Fruit fly (Drosophila melanogaster) whole organism, embryonic: ENCODE measurements around the gene Lrch.
A peak's percentile ranks its signal among the peaks of the same experiment; 100 is the strongest.

ENCODE experiments used
- Abd-B ChIP-seq: fragments of 200-800 bp; sonication (Bioruptor generic); optimal IDR thresholded peaks from 2 replicates; lab custom pipeline; 2018; ENCODE audit warnings: missing biosample characterization, mild to moderate bottlenecking, missing genetic modification characterization, moderate library complexity
- Ada2b ChIP-seq: fragments of 200-800 bp; sonication (Bioruptor generic); IDR thresholded peaks from 2 replicates; pipeline ENCODE4 v1.3.6; 2022; ENCODE audit warnings: missing biosample characterization, missing genetic modification characterization
- Asciz ChIP-seq: fragments of 200-800 bp; sonication (Bioruptor generic); optimal IDR thresholded peaks from 2 replicates; lab custom pipeline; 2017; ENCODE audit warnings: missing biosample characterization, mild to moderate bottlenecking, missing genetic modification characterization, missing genetic modification reagents
- CG10209 ChIP-seq: fragments of 200-800 bp; sonication (Bioruptor generic); optimal IDR thresholded peaks from 3 replicates; lab custom pipeline; 2017; ENCODE audit warnings: missing biosample characterization, mild to moderate bottlenecking, missing genetic modification characterization, missing genetic modification reagents
- CG10462 ChIP-seq: fragments of 200-800 bp; sonication (Bioruptor generic); optimal IDR thresholded peaks from 2 replicates; lab custom pipeline; 2016; ENCODE audit warnings: missing biosample characterization, missing genetic modification characterization
- CG10543 ChIP-seq: fragments of 200-800 bp; sonication (Bioruptor generic); optimal IDR thresholded peaks from 3 replicates; lab custom pipeline; 2017; ENCODE audit warnings: missing biosample characterization, mild to moderate bottlenecking, missing genetic modification characterization, moderate library complexity
- CG11247 ChIP-seq: fragments of 200-800 bp; sonication (Bioruptor generic); IDR thresholded peaks from 2 replicates; pipeline ENCODE4 v1.3.6; 2022; ENCODE audit warnings: missing biosample characterization, missing genetic modification characterization
- CG11695 ChIP-seq: fragments of 200-800 bp; sonication (Bioruptor generic); IDR thresholded peaks from 3 replicates; pipeline ENCODE4 v1.3.6; 2022; ENCODE audit warnings: missing biosample characterization, missing genetic modification characterization
- CG11696 ChIP-seq: fragments of 200-800 bp; sonication (Bioruptor generic); IDR thresholded peaks from 2 replicates; pipeline ENCODE4 v1.3.6; 2022; ENCODE audit warnings: missing biosample characterization, missing genetic modification characterization
- CG12744 ChIP-seq: fragments of 200-800 bp; sonication (Bioruptor generic); optimal IDR thresholded peaks from 2 replicates; lab custom pipeline; 2016; ENCODE audit warnings: missing biosample characterization, missing genetic modification characterization
- CG12769 ChIP-seq: fragments of 200-800 bp; sonication (Bioruptor generic); optimal IDR thresholded peaks from 2 replicates; lab custom pipeline; 2019; ENCODE audit warnings: missing biosample characterization, mild to moderate bottlenecking, missing genetic modification characterization, moderate library complexity
- CG13424 ChIP-seq: fragments of 200-800 bp; sonication (Bioruptor generic); optimal IDR thresholded peaks from 2 replicates; lab custom pipeline; 2019; ENCODE audit warnings: missing biosample characterization, mild to moderate bottlenecking, missing genetic modification characterization, moderate library complexity
- CG1647 ChIP-seq: fragments of 200-800 bp; sonication (Bioruptor generic); optimal IDR thresholded peaks from 3 replicates; lab custom pipeline; 2016; ENCODE audit warnings: missing biosample characterization, missing genetic modification characterization
- CG16779 ChIP-seq: fragments of 200-800 bp; sonication (Bioruptor generic); IDR thresholded peaks from 2 replicates; pipeline ENCODE4 v1.3.6; 2022; ENCODE audit warnings: missing biosample characterization, missing genetic modification characterization
- CG17802 ChIP-seq: fragments of 200-800 bp; sonication (Bioruptor generic); optimal IDR thresholded peaks from 2 replicates; lab custom pipeline; 2018; ENCODE audit warnings: missing biosample characterization, mild to moderate bottlenecking, missing genetic modification characterization, moderate library complexity
- CG1832 ChIP-seq: fragments of 200-800 bp; sonication (Bioruptor generic); optimal IDR thresholded peaks from 2 replicates; lab custom pipeline; 2017; ENCODE audit warnings: missing biosample characterization, mild to moderate bottlenecking, missing genetic modification characterization, inconsistent platforms
- CG18599 ChIP-seq: fragments of 200-800 bp; sonication (Bioruptor generic); optimal IDR thresholded peaks from 3 replicates; lab custom pipeline; 2017; ENCODE audit warnings: missing biosample characterization, missing genetic modification characterization, mild to moderate bottlenecking, moderate library complexity, missing genetic modification reagents
- CG34376 ChIP-seq: fragments of 200-800 bp; sonication (Bioruptor generic); optimal IDR thresholded peaks from 2 replicates; lab custom pipeline; 2018; ENCODE audit warnings: missing biosample characterization, mild to moderate bottlenecking, missing genetic modification characterization
- CG4328 ChIP-seq: fragments of 200-800 bp; sonication (Bioruptor generic); optimal IDR thresholded peaks from 3 replicates; lab custom pipeline; 2017; ENCODE audit warnings: missing biosample characterization, missing genetic modification reagents, missing genetic modification characterization
- CG43689 ChIP-seq: fragments of 200-800 bp; sonication (Bioruptor generic); IDR thresholded peaks from 2 replicates; pipeline ENCODE4 v1.3.6; 2022; ENCODE audit warnings: missing biosample characterization, missing genetic modification characterization
- CG9215 ChIP-seq: fragments of 200-800 bp; sonication (Bioruptor generic); IDR thresholded peaks from 2 replicates; pipeline ENCODE4 v1.3.6; 2022; ENCODE audit warnings: missing biosample characterization, missing genetic modification characterization
- CG9437 ChIP-seq: fragments of 200-800 bp; sonication (Bioruptor generic); optimal IDR thresholded peaks from 2 replicates; lab custom pipeline; 2018; ENCODE audit warnings: missing biosample characterization, mild to moderate bottlenecking, missing genetic modification characterization
- CG9727 ChIP-seq: fragments of 200-800 bp; sonication (Bioruptor generic); optimal IDR thresholded peaks from 3 replicates; lab custom pipeline; 2017; ENCODE audit warnings: missing biosample characterization, mild to moderate bottlenecking, missing genetic modification characterization
- Dip2 ChIP-seq: fragments of 200-800 bp; sonication (Bioruptor generic); IDR thresholded peaks from 2 replicates; pipeline ENCODE4 v1.3.6; 2022; ENCODE audit warnings: missing biosample characterization, missing genetic modification characterization
- Doc3 ChIP-seq: fragments of 200-800 bp; sonication (Bioruptor generic); IDR thresholded peaks from 3 replicates; pipeline ENCODE4 v1.3.6; 2022; ENCODE audit warnings: missing biosample characterization, missing genetic modification characterization; ENCODE audit not compliant: partially characterized antibody
- Eip74EF ChIP-seq, 2 experiments: fragments of 200-800 bp in 1 of 2; fragments of >200 bp in 1 of 2; sonication (Bioruptor generic) in 1 of 2; optimal IDR thresholded peaks; 2 replicates each; lab custom pipeline; 2017 to 2019; ENCODE audit warnings: missing biosample characterization in 2 of 2, missing genetic modification characterization in 2 of 2, mild to moderate bottlenecking in 1 of 2, moderate library complexity in 1 of 2
- HmgZ ChIP-seq: fragments of 200-800 bp; sonication (Bioruptor generic); optimal IDR thresholded peaks from 2 replicates; lab custom pipeline; 2018; ENCODE audit warnings: missing biosample characterization, mild to moderate bottlenecking, missing genetic modification characterization
- Hmr ChIP-seq: fragments of 200-800 bp; sonication (Bioruptor generic); optimal IDR thresholded peaks from 3 replicates; lab custom pipeline; 2017; ENCODE audit warnings: mild to moderate bottlenecking, missing biosample characterization, missing genetic modification reagents, missing genetic modification characterization
- Hmx ChIP-seq: fragments of 200-800 bp; sonication (Bioruptor generic); optimal IDR thresholded peaks from 2 replicates; lab custom pipeline; 2016; ENCODE audit warnings: missing biosample characterization, missing genetic modification characterization
- Neu2 ChIP-seq: fragments of 200-800 bp; sonication (Bioruptor generic); optimal IDR thresholded peaks from 3 replicates; lab custom pipeline; 2016; ENCODE audit warnings: missing biosample characterization, missing genetic modification characterization, borderline replicate concordance
- Scr ChIP-seq: fragments of 200-800 bp; sonication (Bioruptor generic); IDR thresholded peaks from 2 replicates; pipeline ENCODE4 v1.3.6; 2022; ENCODE audit warnings: missing biosample characterization, missing genetic modification characterization; ENCODE audit not compliant: partially characterized antibody
- Vsx1 ChIP-seq: fragments of 200-800 bp; sonication (Bioruptor generic); optimal IDR thresholded peaks from 2 replicates; lab custom pipeline; 2017; ENCODE audit warnings: missing biosample characterization, mild to moderate bottlenecking, missing genetic modification characterization, missing genetic modification reagents
- ab ChIP-seq: fragments of 200-800 bp; sonication (Bioruptor generic); optimal IDR thresholded peaks from 2 replicates; lab custom pipeline; 2016; ENCODE audit warnings: missing biosample characterization, missing genetic modification characterization
- az2 ChIP-seq: fragments of 200-800 bp; sonication (Bioruptor generic); optimal IDR thresholded peaks from 3 replicates; lab custom pipeline; 2016; ENCODE audit warnings: missing biosample characterization, missing genetic modification characterization
- bowl ChIP-seq: fragments of 200-800 bp; sonication (Bioruptor generic); IDR thresholded peaks from 2 replicates; pipeline ENCODE4 v1.3.6; 2022; ENCODE audit warnings: missing biosample characterization, missing genetic modification characterization
- cad ChIP-seq: fragments of >200 bp; optimal IDR thresholded peaks from 2 replicates; lab custom pipeline; 2017; ENCODE audit warnings: missing biosample characterization, missing genetic modification characterization
- chn ChIP-seq: fragments of 200-800 bp; sonication (Bioruptor generic); optimal IDR thresholded peaks from 2 replicates; lab custom pipeline; 2016; ENCODE audit warnings: missing biosample characterization, missing genetic modification characterization
- dan ChIP-seq: fragments of 200-800 bp; sonication (Bioruptor generic); IDR thresholded peaks from 2 replicates; pipeline ENCODE4 v1.3.6; 2022; ENCODE audit warnings: missing biosample characterization, missing genetic modification characterization
- dysf ChIP-seq: fragments of 200-800 bp; sonication (Bioruptor generic); IDR thresholded peaks from 3 replicates; pipeline ENCODE4 v1.3.6; 2022; ENCODE audit warnings: missing biosample characterization, missing genetic modification characterization
- ftz-f1 ChIP-seq: fragments of 200-800 bp; sonication (Bioruptor generic); optimal IDR thresholded peaks from 2 replicates; lab custom pipeline; 2016; ENCODE audit warnings: missing biosample characterization, missing genetic modification characterization
- hkb ChIP-seq, 2 experiments: fragments of 200-800 bp in 1 of 2; fragments of >200 bp in 1 of 2; sonication (Bioruptor generic) in 1 of 2; IDR thresholded peaks in 1 of 2; optimal IDR thresholded peaks in 1 of 2; 2 replicates each; pipeline versions ENCODE4 v1.3.6 to Lab custom; 2017 to 2022; ENCODE audit warnings: missing biosample characterization in 1 of 2, missing genetic modification characterization in 1 of 2
- hth ChIP-seq: fragments of >200 bp; optimal IDR thresholded peaks from 2 replicates; lab custom pipeline; 2017; ENCODE audit warnings: inconsistent platforms
- insv ChIP-seq, 2 experiments: fragments of 200-800 bp; sonication (Bioruptor generic); optimal IDR thresholded peaks; 3 replicates each; lab custom pipeline; 2016 to 2018; ENCODE audit warnings: missing biosample characterization in 2 of 2, missing genetic modification characterization in 2 of 2
- nmo ChIP-seq: fragments of 200-800 bp; sonication (Bioruptor generic); optimal IDR thresholded peaks from 2 replicates; lab custom pipeline; 2018; ENCODE audit warnings: missing biosample characterization, mild to moderate bottlenecking, missing genetic modification characterization, moderate library complexity
- peb ChIP-seq: fragments of 200-800 bp; sonication (Bioruptor generic); IDR thresholded peaks from 2 replicates; pipeline ENCODE4 v1.3.6; 2022; ENCODE audit warnings: missing biosample characterization, missing genetic modification characterization
- repo ChIP-seq: fragments of 200-800 bp; sonication (Bioruptor generic); optimal IDR thresholded peaks from 2 replicates; lab custom pipeline; 2016; ENCODE audit warnings: missing biosample characterization, missing genetic modification characterization
- sisA ChIP-seq: fragments of 200-800 bp; sonication (Bioruptor generic); IDR thresholded peaks from 2 replicates; pipeline ENCODE4 v1.3.6; 2022; ENCODE audit warnings: missing biosample characterization, missing genetic modification characterization
- slp2 ChIP-seq: fragments of 200-800 bp; sonication (Bioruptor generic); optimal IDR thresholded peaks from 2 replicates; lab custom pipeline; 2016; ENCODE audit warnings: missing biosample characterization, missing genetic modification characterization
- sob ChIP-seq: fragments of 200-800 bp; sonication (Bioruptor generic); IDR thresholded peaks from 2 replicates; pipeline ENCODE4 v1.3.6; 2022; ENCODE audit warnings: missing biosample characterization, missing genetic modification characterization
- sug ChIP-seq: fragments of 200-800 bp; optimal IDR thresholded peaks from 2 replicates; lab custom pipeline; 2019; ENCODE audit warnings: missing biosample characterization, mild to moderate bottlenecking, missing genetic modification characterization, moderate library complexity
- vnd ChIP-seq: fragments of 200-800 bp; sonication (Bioruptor generic); IDR thresholded peaks from 3 replicates; pipeline ENCODE4 v1.3.6; 2022; ENCODE audit warnings: missing biosample characterization, missing genetic modification characterization; ENCODE audit not compliant: partially characterized antibody
- zfh1 ChIP-seq: fragments of 200-800 bp; sonication (Bioruptor generic); IDR thresholded peaks from 3 replicates; pipeline ENCODE4 v1.3.6; 2022; ENCODE audit warnings: missing biosample characterization, missing genetic modification characterization

Lrch gene

dm6 chr2L:17385221-17385529 lies 1.3 kb upstream of the Lrch start (continued):
- TF ChIP-seq CG43689 (GFP tag; lab: Robert Waterston, UW) (no peak), CG9215 (GFP tag; lab: Robert Waterston, UW) (no peak), CG1647 (GFP tag; lab: Kevin White, UChicago) (no peak), CG10209 (GFP tag; lab: Kevin White, UChicago) (no peak), hth (no peak), CG12769 (tag; lab: Kevin White, UChicago) (no peak), az2 (GFP tag; lab: Kevin White, UChicago) (no peak), dysf (0 out of 3 replicates have a peak, but pooled peaks have one; percentile 13), insv (GFP tag; optimal IDR thresholded peaks at IDR 0.05; lab: Kevin White, UChicago) (no peak), CG9727 (GFP tag; lab: Kevin White, UChicago) (peak; percentile 28), sug (tag; lab: Kevin White, UChicago) (no peak), repo (GFP tag; lab: Kevin White, UChicago) (no peak), CG17802 (tag; lab: Kevin White, UChicago) (no peak), Ada2b (no peak), slp2 (GFP tag; lab: Kevin White, UChicago) (no peak), Hmr (GFP tag; lab: Kevin White, UChicago) (no peak), sisA (GFP tag; lab: Robert Waterston, UW) (no peak), CG18599 (GFP tag; lab: Kevin White, UChicago) (no peak), CG11696 (GFP tag; lab: Robert Waterston, UW) (no peak), peb (GFP tag; lab: Robert Waterston, UW) (no peak), CG1832 (GFP tag; lab: Kevin White, UChicago) (no peak), Neu2 (GFP tag; lab: Kevin White, UChicago) (no peak), dan (GFP tag; lab: Robert Waterston, UW) (no peak), sob (GFP tag; lab: Robert Waterston, UW) (no peak), CG10462 (GFP tag; lab: Kevin White, UChicago) (no peak), chn (GFP tag; lab: Kevin White, UChicago) (no peak), CG11695 (GFP tag; lab: Robert Waterston, UW) (0 out of 3 replicates have a peak, but pooled peaks have one; percentile 51), Abd-B (GFP tag; lab: Kevin White, UChicago) (no peak), zfh1 (GFP tag; lab: Robert Waterston, UW) (no peak), hkb (optimal IDR thresholded peaks at IDR 0.05; lab: Kevin White, UChicago) (no peak), hkb (GFP tag; IDR thresholded peaks at IDR 0.05; lab: Robert Waterston, UW) (no peak), CG9437 (GFP tag; lab: Kevin White, UChicago) (no peak), CG11247 (GFP tag; lab: Robert Waterston, UW) (no peak), Eip74EF (GFP tag; optimal IDR thresholded peaks at IDR 0.05; lab: Kevin White, UChicago) (peak in 1 of 2 experiments; percentile 42), CG4328 (no peak), Dip2 (no peak), Hmx (GFP tag; lab: Kevin White, UChicago) (no peak), CG16779 (GFP tag; lab: Robert Waterston, UW) (no peak), CG34376 (GFP tag; lab: Kevin White, UChicago) (no peak), Vsx1 (no peak), vnd (GFP tag; lab: Robert Waterston, UW) (no peak), CG12744 (GFP tag; lab: Kevin White, UChicago) (no peak), Doc3 (GFP tag; lab: Robert Waterston, UW) (no peak), ab (GFP tag; lab: Kevin White, UChicago) (no peak), cad (GFP tag; lab: Kevin White, UChicago) (no peak), HmgZ (tag; lab: Kevin White, UChicago) (no peak), Asciz (GFP tag; lab: Kevin White, UChicago) (no peak), CG10543 (GFP tag; lab: Kevin White, UChicago) (no peak), CG13424 (tag; lab: Kevin White, UChicago) (no peak), bowl (GFP tag; lab: Robert Waterston, UW) (no peak), ftz-f1 (GFP tag; lab: Kevin White, UChicago) (no peak), nmo (GFP tag; lab: Kevin White, UChicago) (no peak), Scr (no peak)
